Worm (Caenorhabditis elegans) whole organism, young adult: Measurements from ENCODE around the gene gcy-19.
"Not testable (repeated sequence)": the region's sequence is repeated elsewhere in the genome, so short reads cannot be mapped to it uniquely, and the experiment has no call there.

Source experiments
- B0035.1 ChIP-seq: sonication (generic microtip); optimal IDR thresholded peaks from 2 replicates; lab custom pipeline; 2016; ENCODE audit warnings: missing genetic modification characterization, mild to moderate bottlenecking, missing compliant biosample characterization, missing genotype, missing genetic modification reagents
- C06A6.2 ChIP-seq: fragments of 200-800 bp; sonication (Bioruptor generic); conservative IDR thresholded peaks from 2 replicates; pipeline ENCODE4 v1.3.6; 2022; ENCODE audit warnings: missing genetic modification characterization, missing compliant biosample characterization
- F22D6.2 ChIP-seq: sonication (generic microtip); optimal IDR thresholded peaks from 2 replicates; lab custom pipeline; 2016; ENCODE audit warnings: mild to moderate bottlenecking, missing genetic modification characterization, missing compliant biosample characterization
- F39B2.1 ChIP-seq: fragments of 200-800 bp; sonication (Bioruptor generic); IDR thresholded peaks from 2 replicates; pipeline ENCODE4 v1.3.6; 2022; ENCODE audit warnings: missing genetic modification reagents, missing genetic modification characterization, missing compliant biosample characterization
- Y79H2A.3 ChIP-seq: fragments of 200-800 bp; sonication (Bioruptor generic); conservative IDR thresholded peaks from 2 replicates; pipeline ENCODE4 v1.3.6; 2022; ENCODE audit warnings: missing genetic modification reagents, missing genetic modification characterization, missing compliant biosample characterization
- ZK185.1 ChIP-seq: sonication (generic microtip); optimal IDR thresholded peaks from 2 replicates; lab custom pipeline; 2016; ENCODE audit warnings: mild to moderate bottlenecking, missing genetic modification characterization, missing compliant biosample characterization; ENCODE audit not compliant: poor library complexity, severe bottlenecking
- cebp-1 ChIP-seq, 2 experiments: fragments of 200-800 bp in 1 of 2; sonication (Bioruptor generic) in 1 of 2; sonication (generic microtip) in 1 of 2; IDR thresholded peaks in 1 of 2; optimal IDR thresholded peaks in 1 of 2; 2 replicates each; pipeline versions ENCODE4 v1.3.6 to Lab custom; 2017 to 2022; ENCODE audit warnings: missing compliant biosample characterization in 2 of 2, missing genetic modification characterization in 2 of 2, mild to moderate bottlenecking in 1 of 2, missing genetic modification reagents in 1 of 2, moderate library complexity in 1 of 2
- ceh-79 ChIP-seq: sonication (generic microtip); optimal IDR thresholded peaks from 2 replicates; lab custom pipeline; 2017; ENCODE audit warnings: mild to moderate bottlenecking, missing genetic modification characterization, missing compliant biosample characterization
- him-1 ChIP-seq: sonication (generic microtip); optimal IDR thresholded peaks from 2 replicates; lab custom pipeline; 2016; ENCODE audit warnings: missing genotype, missing genetic modification reagents, missing genetic modification characterization, missing compliant biosample characterization
- hlh-12 ChIP-seq: sonication (generic microtip); optimal IDR thresholded peaks from 2 replicates; lab custom pipeline; 2016; ENCODE audit warnings: missing genetic modification characterization, missing compliant biosample characterization
- hmg-20 ChIP-seq: fragments of 200-800 bp; sonication (Bioruptor generic); IDR thresholded peaks from 2 replicates; pipeline ENCODE4 v1.3.6; 2022; ENCODE audit warnings: missing genetic modification reagents, missing genetic modification characterization, missing compliant biosample characterization
- lsl-1 ChIP-seq: fragments of 200-800 bp; sonication (Bioruptor generic); optimal IDR thresholded peaks from 2 replicates; lab custom pipeline; 2018; ENCODE audit warnings: mild to moderate bottlenecking, missing genetic modification characterization, moderate library complexity, missing compliant biosample characterization
- lsy-27 ChIP-seq: sonication (generic microtip); optimal IDR thresholded peaks from 2 replicates; lab custom pipeline; 2017; ENCODE audit warnings: missing genetic modification characterization, mild to moderate bottlenecking, missing compliant biosample characterization, antibody characterized with exemption, missing genotype, borderline replicate concordance; ENCODE audit not compliant: insufficient read depth
- mes-4 ChIP-seq: sonication (generic microtip); optimal IDR thresholded peaks from 2 replicates; lab custom pipeline; 2016; ENCODE audit warnings: missing genotype, missing genetic modification characterization, missing compliant biosample characterization
- nhr-120 ChIP-seq: fragments of 200-800 bp; sonication (Bioruptor generic); IDR thresholded peaks from 2 replicates; pipeline ENCODE4 v1.3.6; 2022; ENCODE audit warnings: missing genetic modification characterization, missing compliant biosample characterization
- nhr-179 ChIP-seq: sonication (generic microtip); optimal IDR thresholded peaks from 2 replicates; lab custom pipeline; 2016; ENCODE audit warnings: mild to moderate bottlenecking, missing genetic modification characterization, missing compliant biosample characterization
- nhr-27 ChIP-seq: fragments of 200-800 bp; sonication (Bioruptor generic); optimal IDR thresholded peaks from 2 replicates; lab custom pipeline; 2018; ENCODE audit warnings: mild to moderate bottlenecking, missing genetic modification characterization, moderate library complexity, missing compliant biosample characterization
- nhr-80 ChIP-seq: sonication (generic microtip); optimal IDR thresholded peaks from 2 replicates; lab custom pipeline; 2016; ENCODE audit warnings: missing genetic modification characterization, missing compliant biosample characterization
- nhr-90 ChIP-seq: sonication (generic microtip); optimal IDR thresholded peaks from 2 replicates; lab custom pipeline; 2016; ENCODE audit warnings: missing genotype, mild to moderate bottlenecking, missing genetic modification characterization, missing compliant biosample characterization
- pha-4 ChIP-seq: fragments of 150-350 bp; sonication (generic microtip); optimal IDR thresholded peaks from 2 replicates; lab custom pipeline; 2014; ENCODE audit warnings: missing biosample characterization, missing genetic modification reagents, missing genetic modification characterization
- rcor-1 ChIP-seq: fragments of 200-800 bp; sonication (Bioruptor generic); IDR thresholded peaks from 2 replicates; pipeline ENCODE4 v1.3.6; 2022; ENCODE audit warnings: missing genetic modification reagents, missing genetic modification characterization, missing compliant biosample characterization
- repo-1 ChIP-seq: sonication (generic microtip); optimal IDR thresholded peaks from 2 replicates; lab custom pipeline; 2017; ENCODE audit warnings: mild to moderate bottlenecking, missing genetic modification characterization, missing compliant biosample characterization
- snpc-1.3 ChIP-seq: sonication (generic microtip); optimal IDR thresholded peaks from 2 replicates; lab custom pipeline; 2017; ENCODE audit warnings: missing genetic modification characterization, mild to moderate bottlenecking, missing compliant biosample characterization, antibody characterized with exemption, moderate library complexity, missing genotype, missing genetic modification reagents; ENCODE audit not compliant: insufficient read depth
- snpc-3.4 ChIP-seq: sonication (generic microtip); optimal IDR thresholded peaks from 2 replicates; lab custom pipeline; 2017; ENCODE audit warnings: missing genetic modification characterization, mild to moderate bottlenecking, missing compliant biosample characterization, antibody characterized with exemption, moderate library complexity, missing genotype, missing genetic modification reagents
- tbx-9 ChIP-seq: sonication (generic microtip); optimal IDR thresholded peaks from 2 replicates; lab custom pipeline; 2016; ENCODE audit warnings: borderline replicate concordance, missing genetic modification characterization, inconsistent platforms, missing compliant biosample characterization
- xnd-1 ChIP-seq: sonication (generic microtip); optimal IDR thresholded peaks from 2 replicates; lab custom pipeline; 2016; ENCODE audit warnings: missing genotype, missing genetic modification reagents, missing genetic modification characterization, missing compliant biosample characterization
- ztf-3 ChIP-seq: fragments of 200-800 bp; sonication (Bioruptor generic); optimal IDR thresholded peaks from 2 replicates; lab custom pipeline; 2018; ENCODE audit warnings: mild to moderate bottlenecking, missing genetic modification characterization, missing compliant biosample characterization

Gene gcy-19

ce11 chrII:3225780-3226179 lies 33.4 kb downstream of the gcy-19 start, which contains the start of gene ZC239.17 (continued):
- TF ChIP-seq mes-4 (tag; lab: Kevin White, UChicago), result no peak
- TF ChIP-seq B0035.1 (tag; lab: Kevin White, UChicago), result no peak

ce11 chrII:3225200-3225599 lies 34.0 kb downstream of the gcy-19 start, which contains the start of gene ZC239.16:
ZC239.16 (minus strand) TSS chrII:3225319.
- TF ChIP-seq nhr-80 (tag; lab: Kevin White, UChicago) (peak; percentile 13), pha-4 (tag; lab: Kevin White, UChicago) (no peak)

- no peak for TF ChIP-seq nhr-179 (tag; lab: Kevin White, UChicago)
- TF ChIP-seq nhr-90, result no peak
- TF ChIP-seq snpc-3.4, result no peak
Observed at ce11 chrII:3224631-3225030, 34.5 kb downstream of the gcy-19 start, which contains the start of gene ZC239.15. ZC239.15 (minus strand) TSS chrII:3224731.

DNA sequence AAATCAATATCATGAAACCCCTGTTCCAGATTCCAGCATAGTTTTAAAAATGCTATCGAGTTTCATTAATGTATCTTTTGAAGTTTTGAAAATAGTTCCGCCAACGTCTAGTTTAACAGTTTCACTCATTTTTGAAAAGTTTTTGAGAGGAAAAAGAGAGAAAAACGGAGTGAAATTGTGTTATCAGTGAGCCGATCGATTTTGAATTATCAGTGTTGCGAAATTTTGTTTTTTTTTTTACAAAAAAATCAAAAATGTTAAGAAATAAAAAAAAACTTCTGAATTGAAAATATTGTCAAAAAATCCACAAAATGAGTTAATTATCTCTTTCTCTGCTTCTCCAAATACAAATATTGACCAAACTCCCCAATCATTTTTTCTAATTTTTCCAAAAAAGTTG lies 36.5 kb downstream of the gcy-19 start, which contains the start of gene ZC239.13:
Gene ZC239.13, minus strand, starts transcription at position 154 of the 400 bp plus-strand sequence.
- TF ChIP-seq cebp-1 (GFP tag; IDR thresholded peaks at IDR 0.05; lab: Robert Waterston, UW) (peak; percentile 74; the same call in 1 of the 2 replicates), cebp-1 (tag; optimal IDR thresholded peaks at IDR 0.05; lab: Kevin White, UChicago) (peak; percentile 78), hlh-12 (tag; lab: Kevin White, UChicago) (no peak)

DNA sequence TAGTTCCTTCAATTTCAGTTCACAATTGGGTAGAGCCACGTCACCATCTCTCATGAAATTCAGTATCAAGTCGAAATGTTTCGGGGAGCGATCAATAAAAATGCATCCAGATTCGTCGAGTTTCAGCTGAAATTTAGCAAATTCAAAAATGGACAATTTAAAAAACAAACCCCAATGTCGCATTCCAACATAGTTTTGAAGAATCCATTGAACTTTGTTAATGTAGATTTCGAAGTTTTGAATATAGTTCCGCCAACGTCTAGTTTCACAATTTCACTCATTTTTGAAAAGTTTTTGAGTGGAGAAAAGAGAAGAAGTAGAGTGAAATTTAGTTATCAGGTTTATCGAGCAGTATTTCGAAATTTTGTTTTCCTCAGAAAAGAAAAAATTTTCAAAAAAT lies 37.4 kb downstream of the gcy-19 start, which contains the start of gene ZC239.14:
Gene ZC239.14, minus strand, starts transcription at position 305 of the 400 bp plus-strand sequence.
- TF ChIP-seq mes-4 (tag; lab: Kevin White, UChicago) (no peak), nhr-120 (GFP tag; lab: Robert Waterston, UW) (no peak), F22D6.2 (tag; lab: Kevin White, UChicago) (no peak), ZK185.1 (tag; lab: Kevin White, UChicago) (no peak), tbx-9 (tag; lab: Kevin White, UChicago) (no peak), lsl-1 (GFP tag; lab: Kevin White, UChicago) (no peak), snpc-1.3 (tag; lab: Kevin White, UChicago) (no peak), him-1 (tag; lab: Kevin White, UChicago) (no peak), ceh-79 (tag; lab: Kevin White, UChicago) (no peak), Y79H2A.3 (GFP tag; lab: Robert Waterston, UW) (no peak), xnd-1 (no peak), repo-1 (tag; lab: Kevin White, UChicago) (no peak), F39B2.1 (no peak), hmg-20 (GFP tag; lab: Robert Waterston, UW) (no peak), rcor-1 (GFP tag; lab: Robert Waterston, UW) (no peak)

ce11 chrII:3220723-3221122 lies 38.4 kb downstream of the gcy-19 start, which contains the start of gene ZC239.22:
ZC239.22 (minus strand) TSS chrII:3220823.
- TF ChIP-seq C06A6.2 (GFP tag; lab: Robert Waterston, UW) (no peak), ztf-3 (no peak), pha-4 (tag; lab: Kevin White, UChicago) (no peak)
- TF ChIP-seq, all 124 proteins: peak for 0

DNA sequence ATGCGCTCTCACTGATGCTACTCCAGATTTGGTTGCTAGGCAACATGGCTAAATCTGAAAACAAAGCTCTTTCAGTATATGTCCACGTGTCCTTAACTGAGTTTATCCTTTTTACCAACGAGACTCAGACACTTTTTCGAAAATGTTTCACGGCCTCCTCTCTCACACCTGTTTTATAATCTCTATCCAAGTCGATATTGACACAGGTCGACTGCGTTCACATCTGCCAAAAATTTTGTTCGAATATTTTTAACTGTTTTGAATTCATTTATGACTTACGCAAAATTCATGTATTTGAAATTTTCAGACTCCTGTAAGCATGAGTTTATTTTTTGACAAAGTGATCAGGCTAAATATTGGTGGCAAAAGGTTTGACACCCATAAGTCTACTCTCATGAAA lies 43.4 kb downstream of the gcy-19 start, which contains the start of gene ZC239.3:
Gene ZC239.3, plus strand, starts transcription at position 301 of the 400 bp plus-strand sequence.
- TF ChIP-seq snpc-3.4; nhr-27 (tag; lab: Kevin White, UChicago); lsy-27 (tag; lab: Kevin White, UChicago): not testable (repeated sequence)
- TF ChIP-seq, all 124 proteins: peak for 0; not testable (repeated sequence) for 124
